Fruit fly (Drosophila melanogaster): Measurements from ENCODE around the gene Baldspot.

DNA sequence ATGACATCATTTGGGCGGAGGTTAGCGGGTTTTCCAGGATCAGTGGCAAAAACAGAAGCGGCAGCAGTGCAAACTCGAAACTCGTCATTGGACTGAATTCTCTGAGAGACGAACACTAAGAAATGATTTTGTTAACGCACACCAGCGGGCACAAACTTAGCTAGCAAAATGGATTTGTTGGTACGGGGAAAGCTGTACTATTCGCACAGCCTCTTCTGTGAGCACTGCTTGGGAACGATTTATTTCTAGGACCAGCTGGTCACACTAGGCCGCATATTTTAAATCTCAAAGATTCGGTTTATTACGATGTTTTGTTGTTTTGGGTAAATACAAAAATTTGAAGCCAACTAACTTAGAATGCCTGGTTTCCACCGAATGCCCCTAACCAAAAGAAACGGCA, 52.3 kb downstream of the Baldspot start, which contains the start of gene CG4098:
- TF ChIP-seq pan (optimal IDR thresholded peaks at IDR 0.05) (no peak), usp (GFP tag; optimal IDR thresholded peaks at IDR 0.05) (no peak)
